Comparison of ENCODE assay signal across 1 worm cellular context in genomic region chrII:5056254-5056653, ce11.
A peak's percentile ranks its signal among the peaks of the same experiment; 100 is the strongest.
TF ChIP-seq lines count a peak whose summit lies in the region.

No protein-coding gene starts in this region.

TF ChIP-seq in whole organism, young adult, 124 proteins besides CTCF, POLR2A, EP300 and RAD21 (continued from another document):
- no peak for TF ChIP-seq F57A8.1 (GFP tag; optimal IDR thresholded peaks at IDR 0.05; lab: Kevin White, UChicago)
- peak; percentile 26 for TF ChIP-seq die-1 (tag; optimal IDR thresholded peaks at IDR 0.05; lab: Kevin White, UChicago)
- no peak for TF ChIP-seq tbp1 (GFP tag; optimal IDR thresholded peaks at IDR 0.05; lab: Kevin White, UChicago)
- TF ChIP-seq T26A5.8 (tag; optimal IDR thresholded peaks at IDR 0.05; lab: Kevin White, UChicago): no peak
- no peak for TF ChIP-seq bed-2 (GFP tag; IDR thresholded peaks at IDR 0.05; lab: Robert Waterston, UW)
- TF ChIP-seq lin-35 (GFP tag; optimal IDR thresholded peaks at IDR 0.05; lab: Kevin White, UChicago): no peak
- no peak for TF ChIP-seq ets-4 (GFP tag; optimal IDR thresholded peaks at IDR 0.05; lab: Kevin White, UChicago)
- TF ChIP-seq F49E8.2 (tag; optimal IDR thresholded peaks at IDR 0.05; lab: Kevin White, UChicago; ENCODE audit: insufficient read depth): no peak
- peak; percentile 57 for TF ChIP-seq mcd-1 (GFP tag; IDR thresholded peaks at IDR 0.05; lab: Robert Waterston, UW)
- TF ChIP-seq F55B11.4 (tag; optimal IDR thresholded peaks at IDR 0.05; lab: Kevin White, UChicago; ENCODE audit: borderline replicate concordance, insufficient read depth): no peak
- peak; percentile 26 for TF ChIP-seq him-1 (tag; optimal IDR thresholded peaks at IDR 0.05; lab: Kevin White, UChicago)
- TF ChIP-seq hmg-1.2 (GFP tag; IDR thresholded peaks at IDR 0.05; lab: Robert Waterston, UW): no peak
- TF ChIP-seq ztf-28 (GFP tag; IDR thresholded peaks at IDR 0.05; lab: Robert Waterston, UW): no peak
- TF ChIP-seq C17E4.6 (GFP tag; IDR thresholded peaks at IDR 0.05; lab: Robert Waterston, UW): no peak
- TF ChIP-seq zfh-2 (GFP tag; conservative IDR thresholded peaks at IDR 0.05; lab: Robert Waterston, UW): no peak
- no peak for TF ChIP-seq repo-1 (tag; optimal IDR thresholded peaks at IDR 0.05; lab: Kevin White, UChicago)
- TF ChIP-seq ztf-26 (tag; optimal IDR thresholded peaks at IDR 0.05; lab: Kevin White, UChicago): no peak
- peak; percentile 9 for TF ChIP-seq efl-1 (GFP tag; optimal IDR thresholded peaks at IDR 0.05; lab: Kevin White, UChicago)
- no peak for TF ChIP-seq egl-44 (GFP tag; IDR thresholded peaks at IDR 0.05; lab: Robert Waterston, UW)
- no peak for TF ChIP-seq ccch-3 (GFP tag; optimal IDR thresholded peaks at IDR 0.05; lab: Kevin White, UChicago)
- no peak for TF ChIP-seq B0261.1 (tag; optimal IDR thresholded peaks at IDR 0.05; lab: Kevin White, UChicago)
- TF ChIP-seq cebp-2 (GFP tag; IDR thresholded peaks at IDR 0.05; lab: Robert Waterston, UW): no peak
- TF ChIP-seq attf-6 (GFP tag; IDR thresholded peaks at IDR 0.05; lab: Robert Waterston, UW): 0 out of 2 replicates have a peak, but pooled peaks have one; percentile 48
- no peak for TF ChIP-seq snpc-1.3 (tag; optimal IDR thresholded peaks at IDR 0.05; lab: Kevin White, UChicago; ENCODE audit: insufficient read depth)
- no peak for TF ChIP-seq F52B5.7 (tag; optimal IDR thresholded peaks at IDR 0.05; lab: Kevin White, UChicago)
- TF ChIP-seq F10E7.11 (tag; optimal IDR thresholded peaks at IDR 0.05; lab: Kevin White, UChicago): no peak
- no peak for TF ChIP-seq C06A6.2 (GFP tag; conservative IDR thresholded peaks at IDR 0.05; lab: Robert Waterston, UW)
- no peak for TF ChIP-seq Y67H2A.10 (GFP tag; conservative IDR thresholded peaks at IDR 0.05; lab: Robert Waterston, UW)
- no peak for TF ChIP-seq let-607 (tag; optimal IDR thresholded peaks at IDR 0.05; lab: Kevin White, UChicago)
- TF ChIP-seq lin-54 (GFP tag; optimal IDR thresholded peaks at IDR 0.05; lab: Kevin White, UChicago): peak; percentile 35
- TF ChIP-seq B0019.2 (GFP tag; conservative IDR thresholded peaks at IDR 0.05; lab: Robert Waterston, UW): no peak
- TF ChIP-seq lsl-1 (GFP tag; optimal IDR thresholded peaks at IDR 0.05; lab: Kevin White, UChicago): peak; percentile 34
- no peak for TF ChIP-seq F37B4.10 (GFP tag; IDR thresholded peaks at IDR 0.05; lab: Robert Waterston, UW)
- TF ChIP-seq let-526 (GFP tag; IDR thresholded peaks at IDR 0.05; lab: Robert Waterston, UW): no peak
- no peak for TF ChIP-seq lsy-27 (tag; optimal IDR thresholded peaks at IDR 0.05; lab: Kevin White, UChicago; ENCODE audit: borderline replicate concordance, insufficient read depth)
- TF ChIP-seq ama-1 (optimal IDR thresholded peaks at IDR 0.05; lab: Kevin White, UChicago): no peak
- no peak for TF ChIP-seq ama-1 (GFP tag; optimal IDR thresholded peaks at IDR 0.05; lab: Kevin White, UChicago)
- no peak for TF ChIP-seq atf-7 (tag; optimal IDR thresholded peaks at IDR 0.05; lab: Kevin White, UChicago)
- no peak for TF ChIP-seq sptf-2 (GFP tag; optimal IDR thresholded peaks at IDR 0.05; lab: Kevin White, UChicago)
- TF ChIP-seq nhr-120 (GFP tag; IDR thresholded peaks at IDR 0.05; lab: Robert Waterston, UW): no peak
- 0 out of 2 replicates have a peak, but pooled peaks have one; percentile 13 for TF ChIP-seq lin-26 (GFP tag; IDR thresholded peaks at IDR 0.05; lab: Robert Waterston, UW)
- no peak for TF ChIP-seq tbx-9 (tag; optimal IDR thresholded peaks at IDR 0.05; lab: Kevin White, UChicago; ENCODE audit: borderline replicate concordance)
- peak; percentile 29; the same call in 1 of the 2 replicates for TF ChIP-seq D2030.7 (GFP tag; IDR thresholded peaks at IDR 0.05; lab: Robert Waterston, UW)
- TF ChIP-seq snpc-3.4 (tag; optimal IDR thresholded peaks at IDR 0.05; lab: Kevin White, UChicago): no peak
- no peak for TF ChIP-seq ceh-58 (GFP tag; IDR thresholded peaks at IDR 0.05; lab: Robert Waterston, UW)
- TF ChIP-seq nhr-179 (tag; optimal IDR thresholded peaks at IDR 0.05; lab: Kevin White, UChicago): no peak
